Worm (Caenorhabditis elegans) whole organism, L3 larva: Measurements from ENCODE around the gene F54D10.4.
"Not testable (repeated sequence)": the region's sequence is repeated elsewhere in the genome, so short reads cannot be mapped to it uniquely, and the experiment has no call there.

Experiments
- R02D3.7 ChIP-seq: fragments of 150-350 bp; optimal IDR thresholded peaks from 2 replicates; lab custom pipeline; 2014; ENCODE audit warnings: missing biosample characterization, missing genetic modification characterization
- ZK546.5 ChIP-seq: sonication (generic microtip); optimal IDR thresholded peaks from 2 replicates; lab custom pipeline; 2017; ENCODE audit warnings: missing biosample characterization, missing genetic modification characterization
- aly-2 ChIP-seq: fragments of 150-350 bp; optimal IDR thresholded peaks from 2 replicates; lab custom pipeline; 2014; ENCODE audit warnings: missing biosample characterization, missing genetic modification characterization
- ama-1 ChIP-seq: fragments of 150-350 bp; optimal IDR thresholded peaks from 2 replicates; lab custom pipeline; 2018
- ceh-82 ChIP-seq: fragments of 150-350 bp; optimal IDR thresholded peaks from 2 replicates; lab custom pipeline; 2014; ENCODE audit warnings: missing biosample characterization, missing genetic modification characterization
- daf-12 ChIP-seq: fragments of 150-350 bp; optimal IDR thresholded peaks from 2 replicates; lab custom pipeline; 2014; ENCODE audit warnings: missing biosample characterization, missing genetic modification reagents, missing genetic modification characterization
- egl-5 ChIP-seq: fragments of 150-350 bp; optimal IDR thresholded peaks from 2 replicates; lab custom pipeline; 2017; ENCODE audit warnings: missing biosample characterization, missing genetic modification reagents, missing genetic modification characterization, inconsistent platforms
- elt-3 ChIP-seq, 3 experiments: fragments of 150-350 bp in 1 of 3; sonication (generic microtip) in 2 of 3; optimal IDR thresholded peaks; 2 replicates in 2 of 3; 4 replicates in 1 of 3; lab custom pipeline; 2014 to 2017; ENCODE audit warnings: missing biosample characterization in 3 of 3, missing genetic modification characterization in 3 of 3
- fkh-10 ChIP-seq: sonication (generic microtip); optimal IDR thresholded peaks from 2 replicates; lab custom pipeline; 2017; ENCODE audit warnings: missing biosample characterization, missing genetic modification reagents, missing genetic modification characterization
- fkh-2 ChIP-seq: fragments of 150-350 bp; optimal IDR thresholded peaks from 2 replicates; lab custom pipeline; 2014; ENCODE audit warnings: missing biosample characterization, missing genetic modification reagents, missing genetic modification characterization
- hmg-11 ChIP-seq: sonication (generic microtip); optimal IDR thresholded peaks from 2 replicates; lab custom pipeline; 2016; ENCODE audit warnings: missing genetic modification characterization, missing compliant biosample characterization
- jun-1 ChIP-seq: fragments of 150-350 bp; optimal IDR thresholded peaks from 2 replicates; lab custom pipeline; 2014; ENCODE audit warnings: missing biosample characterization, missing genetic modification reagents, missing genetic modification characterization
- mdl-1 ChIP-seq: fragments of 150-350 bp; optimal IDR thresholded peaks from 2 replicates; lab custom pipeline; 2014; ENCODE audit warnings: missing biosample characterization, missing genetic modification characterization
- mml-1 ChIP-seq: fragments of 150-350 bp; sonication (generic microtip); optimal IDR thresholded peaks from 3 replicates; lab custom pipeline; 2014; ENCODE audit warnings: missing biosample characterization, missing genetic modification characterization
- nfya-1 ChIP-seq: sonication (generic microtip); optimal IDR thresholded peaks from 2 replicates; lab custom pipeline; 2017; ENCODE audit warnings: missing genetic modification characterization, mild to moderate bottlenecking, missing compliant biosample characterization, antibody characterized with exemption, moderate library complexity; ENCODE audit not compliant: insufficient read depth
- nhr-25 ChIP-seq: sonication (generic microtip); optimal IDR thresholded peaks from 2 replicates; lab custom pipeline; 2017; ENCODE audit warnings: missing biosample characterization, missing genetic modification characterization
- nhr-28 ChIP-seq: fragments of 150-350 bp; optimal IDR thresholded peaks from 2 replicates; lab custom pipeline; 2014; ENCODE audit warnings: missing biosample characterization, missing genetic modification characterization
- nhr-43 ChIP-seq: sonication (generic microtip); optimal IDR thresholded peaks from 2 replicates; lab custom pipeline; 2016; ENCODE audit warnings: mild to moderate bottlenecking, missing genetic modification characterization, missing compliant biosample characterization; ENCODE audit not compliant: poor library complexity, severe bottlenecking
- nhr-67 ChIP-seq: fragments of 150-350 bp; optimal IDR thresholded peaks from 2 replicates; lab custom pipeline; 2014; ENCODE audit warnings: missing biosample characterization, missing genetic modification characterization
- nhr-76 ChIP-seq: fragments of 150-350 bp; sonication (generic microtip); optimal IDR thresholded peaks from 5 replicates; lab custom pipeline; 2014; ENCODE audit warnings: missing biosample characterization, missing genetic modification characterization
- nhr-77 ChIP-seq: fragments of 150-350 bp; optimal IDR thresholded peaks from 2 replicates; lab custom pipeline; 2014; ENCODE audit warnings: missing biosample characterization, missing genetic modification characterization
- pha-4 ChIP-seq: fragments of 150-350 bp; optimal IDR thresholded peaks from 2 replicates; lab custom pipeline; 2014; ENCODE audit warnings: missing biosample characterization, missing genetic modification reagents, missing genetic modification characterization
- pqm-1 ChIP-seq: fragments of 150-350 bp; optimal IDR thresholded peaks from 2 replicates; lab custom pipeline; 2017; ENCODE audit warnings: missing biosample characterization, missing genetic modification characterization, inconsistent platforms
- unc-39 ChIP-seq: sonication (generic microtip); optimal IDR thresholded peaks from 4 replicates; lab custom pipeline; 2017; ENCODE audit warnings: missing biosample characterization, missing genetic modification characterization
- unc-62 ChIP-seq: fragments of 150-350 bp; sonication (generic microtip); optimal IDR thresholded peaks from 4 replicates; lab custom pipeline; 2014; ENCODE audit warnings: missing biosample characterization, missing genetic modification reagents, missing genetic modification characterization
- zag-1 ChIP-seq: fragments of 150-350 bp; optimal IDR thresholded peaks from 2 replicates; lab custom pipeline; 2014; ENCODE audit warnings: missing biosample characterization, missing genetic modification characterization
- ztf-4 ChIP-seq: fragments of 150-350 bp; optimal IDR thresholded peaks from 2 replicates; lab custom pipeline; 2014; ENCODE audit warnings: missing biosample characterization, missing genetic modification characterization

F54D10.4 gene

ce11 chrII:3764486-3764885 lies 42.4 kb downstream of the F54D10.4 start, which contains the start of gene srx-112:
Gene srx-112 (minus strand): TSS chrII:3764586.
- no peak for TF ChIP-seq egl-5 (tag; lab: Kevin White, UChicago)
- no peak for TF ChIP-seq jun-1 (tag; lab: Kevin White, UChicago)
- no peak for TF ChIP-seq nhr-25
- TF ChIP-seq zag-1: no peak
- no peak for TF ChIP-seq hmg-11 (tag; lab: Kevin White, UChicago)
- TF ChIP-seq fkh-2: no peak
- TF ChIP-seq ZK546.5 (tag; lab: Kevin White, UChicago): no peak
- TF ChIP-seq mml-1 (tag; lab: Kevin White, UChicago): no peak
- TF ChIP-seq daf-12 (tag; lab: Kevin White, UChicago): no peak
- no peak for TF ChIP-seq nfya-1 (tag; lab: Kevin White, UChicago)
- no peak for TF ChIP-seq pqm-1 (tag; lab: Kevin White, UChicago)
- no peak for TF ChIP-seq ceh-82 (tag; lab: Kevin White, UChicago)
- no peak for TF ChIP-seq nhr-28 (tag; lab: Kevin White, UChicago)
- no peak for TF ChIP-seq nhr-77 (tag; lab: Kevin White, UChicago)
- no peak for TF ChIP-seq nhr-67 (tag; lab: Kevin White, UChicago)

DNA sequence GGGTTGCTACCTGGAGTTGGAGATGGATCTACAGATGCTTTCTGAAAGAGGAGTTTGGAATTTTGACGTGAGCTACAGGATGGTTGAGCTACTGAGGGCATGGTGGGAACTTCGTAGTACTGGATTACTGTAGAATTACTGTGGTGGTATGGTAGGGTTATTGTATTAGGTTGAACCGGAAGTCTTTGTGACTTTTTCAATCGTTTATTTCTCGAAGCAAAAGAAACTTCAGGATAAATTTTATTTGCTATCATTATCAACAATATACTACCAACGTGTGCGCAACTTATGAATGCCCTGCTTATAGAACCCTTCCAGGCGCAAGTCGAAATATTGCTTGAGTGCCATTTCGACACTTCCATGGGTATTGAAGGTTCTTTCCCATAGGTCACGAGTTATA lies 45.3 kb downstream of the F54D10.4 start, which contains the start of gene T24E12.6:
TSS of gene T24E12.6 (minus strand) at position 101 of the 400 bp plus-strand sequence.
- TF ChIP-seq R02D3.7, pha-4, ztf-4 (tag; lab: Kevin White, UChicago): not testable (repeated sequence)

ce11 chrII:3759010-3759409 lies 47.9 kb downstream of the F54D10.4 start, which contains the start of gene T24E12.12:
Gene T24E12.12 (plus strand): TSS chrII:3759290.
- TF ChIP-seq ztf-4 (tag; lab: Kevin White, UChicago): no peak
- TF ChIP-seq nhr-76 (tag; lab: Kevin White, UChicago): no peak
- TF ChIP-seq ceh-82 (tag; lab: Kevin White, UChicago): no peak
- no peak for TF ChIP-seq elt-3 (tag; optimal IDR thresholded peaks at IDR 0.05; lab: Kevin White, UChicago)
- TF ChIP-seq egl-5 (tag; lab: Kevin White, UChicago): no peak
- no peak for TF ChIP-seq aly-2
- no peak for TF ChIP-seq ama-1 (lab: Kevin White, UChicago)
- TF ChIP-seq, all 47 proteins: peak for 0

DNA sequence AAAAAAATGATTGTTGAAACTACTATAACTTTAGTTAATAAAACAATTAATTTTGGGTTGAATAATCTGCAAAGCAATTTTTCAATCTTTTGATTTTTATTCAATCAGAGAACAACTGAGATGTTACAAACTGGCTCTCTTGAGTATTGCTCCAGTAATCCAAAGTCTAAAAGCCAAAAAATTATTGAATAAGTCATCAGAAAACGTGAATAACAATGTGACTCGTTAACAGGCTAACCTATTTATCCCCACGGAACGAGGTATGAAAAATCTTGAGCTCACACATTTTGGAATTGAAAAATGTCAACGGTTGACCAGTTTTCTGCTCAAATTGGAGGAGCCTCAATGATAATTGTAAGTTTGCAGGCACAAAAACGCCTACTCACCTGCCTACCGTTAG lies 49.4 kb downstream of the F54D10.4 start, which contains the start of gene srx-111:
TSS of gene srx-111 (plus strand) at position 301 of the 400 bp plus-strand sequence.
- no peak for TF ChIP-seq nhr-43
- no peak for TF ChIP-seq fkh-10 (GFP tag; lab: Kevin White, UChicago)
- TF ChIP-seq nfya-1 (tag; lab: Kevin White, UChicago): no peak
- no peak for TF ChIP-seq nhr-67 (tag; lab: Kevin White, UChicago)
- no peak for TF ChIP-seq mdl-1 (tag; lab: Kevin White, UChicago)
- TF ChIP-seq unc-62 (GFP tag; lab: Kevin White, UChicago): no peak
- no peak for TF ChIP-seq pqm-1 (tag; lab: Kevin White, UChicago)
- TF ChIP-seq egl-5 (tag; lab: Kevin White, UChicago): no peak
- TF ChIP-seq unc-39 (tag; lab: Kevin White, UChicago): no peak
- no peak for TF ChIP-seq ZK546.5 (tag; lab: Kevin White, UChicago)
- TF ChIP-seq nhr-28 (tag; lab: Kevin White, UChicago): no peak
- TF ChIP-seq nhr-76 (tag; lab: Kevin White, UChicago): no peak
- TF ChIP-seq, all 47 proteins: peak for 0
